Fruit fly (Drosophila melanogaster) Kc167 (cell line): ENCODE data around the gene Cpr62Bb.

Source experiments
- Myc ChIP-seq: fragments of >200 bp; optimal IDR thresholded peaks from 2 replicates; lab custom pipeline; 2017; ENCODE audit warnings: missing external identifiers
- Sin3A ChIP-seq: fragments of >200 bp; optimal IDR thresholded peaks from 2 replicates; lab custom pipeline; 2018; ENCODE audit warnings: missing external identifiers
- h ChIP-seq: fragments of >200 bp; optimal IDR thresholded peaks from 3 replicates; lab custom pipeline; 2018; ENCODE audit warnings: missing external identifiers
- insv ChIP-seq: fragments of >200 bp; optimal IDR thresholded peaks from 3 replicates; lab custom pipeline; 2018; ENCODE audit warnings: missing external identifiers
- psq ChIP-seq: fragments of >200 bp; optimal IDR thresholded peaks from 2 replicates; lab custom pipeline; 2017; ENCODE audit warnings: missing external identifiers
- ttk ChIP-seq: sonication (Bioruptor generic); optimal IDR thresholded peaks from 2 replicates; lab custom pipeline; 2017; ENCODE audit warnings: missing external identifiers

Gene Cpr62Bb

DNA sequence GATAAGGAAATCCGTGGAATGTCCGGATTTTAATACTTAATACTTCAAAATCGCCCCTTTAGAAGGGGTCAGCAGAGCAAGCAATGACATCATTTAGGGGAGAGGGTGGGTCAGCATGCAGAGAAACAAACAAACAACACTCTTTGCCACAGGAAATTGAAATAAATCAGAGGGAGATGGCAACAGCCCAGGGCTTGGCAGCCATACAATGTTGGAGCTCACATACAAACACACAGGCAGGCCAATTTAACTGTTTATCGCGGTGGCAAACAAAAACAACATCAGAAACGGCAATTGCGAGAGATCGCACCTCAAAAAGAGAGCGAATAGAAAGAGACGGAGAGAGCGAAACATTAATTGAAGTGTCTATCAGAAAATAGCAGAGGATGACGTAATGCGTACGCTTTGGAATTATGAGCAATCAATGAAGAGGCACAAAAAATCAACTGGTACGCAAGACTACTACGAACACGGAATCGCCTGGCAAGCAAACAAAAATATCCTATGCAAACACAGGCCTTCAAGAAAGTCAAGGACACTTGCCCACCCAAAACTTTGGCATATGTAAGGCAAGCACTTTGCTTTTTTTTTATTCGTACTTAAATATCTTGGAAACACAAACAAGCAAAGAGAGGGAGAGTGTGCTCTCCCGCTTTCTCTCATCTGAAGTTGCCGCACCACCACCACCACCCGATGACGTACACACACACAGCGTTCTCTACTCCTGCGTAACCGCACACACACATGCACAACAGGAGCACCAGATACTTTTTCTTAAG is 40.6 kb downstream of the Cpr62Bb start:
- no peak for TF ChIP-seq Myc (lab: Kevin White, UChicago)
- TF ChIP-seq ttk, result no peak
- no peak for TF ChIP-seq psq
- no peak for TF ChIP-seq h (lab: Kevin White, UChicago)
- no peak for TF ChIP-seq insv (lab: Kevin White, UChicago)
- TF ChIP-seq Sin3A (lab: Kevin White, UChicago), result no peak

DNA sequence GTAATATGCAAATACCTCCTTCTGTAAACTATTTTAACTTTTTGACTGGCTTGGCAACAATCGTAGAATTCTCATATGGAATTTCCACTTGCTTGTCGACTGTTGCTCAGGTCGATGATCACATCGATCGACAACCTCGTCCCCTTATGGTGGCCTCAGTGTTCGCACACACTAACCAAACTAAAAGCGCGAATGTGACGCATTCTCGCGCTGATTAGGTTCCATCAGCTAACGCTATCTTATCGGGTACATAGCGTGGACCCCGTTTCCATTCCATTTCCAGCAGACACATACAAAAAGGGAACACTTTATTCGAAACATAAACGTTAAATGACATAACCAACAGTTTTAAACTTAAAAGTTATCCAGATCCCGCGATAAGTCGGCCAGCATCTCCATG is 45.6 kb downstream of the Cpr62Bb start:
- TF ChIP-seq insv (lab: Kevin White, UChicago) (no peak), h (lab: Kevin White, UChicago) (no peak), psq (no peak), ttk (no peak), Sin3A (lab: Kevin White, UChicago) (no peak), Myc (lab: Kevin White, UChicago) (no peak)

DNA sequence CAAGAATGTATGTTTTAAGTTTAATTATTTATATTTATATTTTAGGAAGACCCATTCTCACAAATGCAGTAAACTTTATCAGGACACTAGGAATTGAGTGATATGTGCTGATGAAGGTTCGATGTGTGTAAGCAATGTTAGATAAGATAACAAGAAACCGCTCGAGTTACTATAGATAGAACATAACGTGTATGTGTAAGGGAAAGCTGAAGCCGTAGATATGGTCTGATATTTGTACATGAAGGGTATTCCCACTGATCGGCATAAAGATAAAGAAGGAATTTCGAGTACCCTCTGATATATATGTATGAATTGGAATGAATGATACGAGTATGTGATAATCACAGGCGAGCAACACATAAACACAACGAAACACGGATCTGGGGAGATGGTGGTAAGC is 50.9 kb downstream of the Cpr62Bb start:
- TF ChIP-seq psq (no peak), Myc (lab: Kevin White, UChicago) (no peak), insv (lab: Kevin White, UChicago) (no peak), ttk (no peak), Sin3A (lab: Kevin White, UChicago) (no peak), h (lab: Kevin White, UChicago) (no peak)
